Fruit fly (Drosophila melanogaster) whole organism, pupa: Measurements from ENCODE around the gene Pus7.

Source experiments
- CG10348 ChIP-seq: fragments of 200-800 bp; sonication (Bioruptor generic); IDR thresholded peaks from 2 replicates; pipeline ENCODE4 v1.3.6; 2022; ENCODE audit warnings: missing biosample characterization, missing genetic modification characterization
- CG12605 ChIP-seq: fragments of 200-800 bp; sonication (Bioruptor generic); IDR thresholded peaks from 2 replicates; pipeline ENCODE4 v1.3.6; 2022; ENCODE audit warnings: missing biosample characterization, missing genetic modification characterization
- CG13204 ChIP-seq: fragments of 200-800 bp; sonication (Bioruptor generic); optimal IDR thresholded peaks from 2 replicates; lab custom pipeline; 2018; ENCODE audit warnings: missing biosample characterization, mild to moderate bottlenecking, missing genetic modification characterization, moderate library complexity
- CG14655 ChIP-seq: fragments of 200-800 bp; sonication (Bioruptor generic); optimal IDR thresholded peaks from 3 replicates; lab custom pipeline; 2017; ENCODE audit warnings: mild to moderate bottlenecking, missing biosample characterization, missing genetic modification reagents, missing genetic modification characterization
- CG15710 ChIP-seq: fragments of 200-800 bp; sonication (Bioruptor generic); optimal IDR thresholded peaks from 2 replicates; lab custom pipeline; 2018; ENCODE audit warnings: missing biosample characterization, mild to moderate bottlenecking, missing genetic modification characterization, moderate library complexity
- CG17806 ChIP-seq: fragments of 200-800 bp; sonication (Bioruptor generic); optimal IDR thresholded peaks from 2 replicates; lab custom pipeline; 2018; ENCODE audit warnings: missing biosample characterization, mild to moderate bottlenecking, missing genetic modification characterization, moderate library complexity
- CG32121 ChIP-seq: fragments of 200-800 bp; sonication (Bioruptor generic); IDR thresholded peaks from 2 replicates; pipeline ENCODE4 v1.3.6; 2022; ENCODE audit warnings: missing biosample characterization, missing genetic modification characterization
- CG34367 ChIP-seq: fragments of 200-800 bp; sonication (Bioruptor generic); optimal IDR thresholded peaks from 2 replicates; lab custom pipeline; 2018; ENCODE audit warnings: missing biosample characterization, mild to moderate bottlenecking, missing genetic modification characterization
- CG4496 ChIP-seq: fragments of 200-800 bp; sonication (Bioruptor generic); IDR thresholded peaks from 3 replicates; pipeline ENCODE4 v1.3.6; 2022; ENCODE audit warnings: missing biosample characterization, missing genetic modification characterization
- CG8159 ChIP-seq: fragments of 200-800 bp; sonication (Bioruptor generic); optimal IDR thresholded peaks from 3 replicates; lab custom pipeline; 2018; ENCODE audit warnings: missing biosample characterization, mild to moderate bottlenecking, missing genetic modification characterization, moderate library complexity
- CG8301 ChIP-seq: fragments of 200-800 bp; sonication (Bioruptor generic); optimal IDR thresholded peaks from 2 replicates; lab custom pipeline; 2018; ENCODE audit warnings: missing biosample characterization, mild to moderate bottlenecking, missing genetic modification characterization
- CG9948 ChIP-seq: fragments of 200-800 bp; sonication (Bioruptor generic); optimal IDR thresholded peaks from 2 replicates; lab custom pipeline; 2018; ENCODE audit warnings: missing biosample characterization, mild to moderate bottlenecking, missing genetic modification characterization, moderate library complexity
- D1 ChIP-seq: fragments of 200-800 bp; sonication (Bioruptor generic); optimal IDR thresholded peaks from 2 replicates; lab custom pipeline; 2018; ENCODE audit warnings: missing biosample characterization, mild to moderate bottlenecking, missing genetic modification characterization, moderate library complexity
- EcR ChIP-seq: fragments of 200-800 bp; sonication (Bioruptor generic); optimal IDR thresholded peaks from 3 replicates; lab custom pipeline; 2019; ENCODE audit warnings: missing biosample characterization, missing genetic modification characterization, mild to moderate bottlenecking, moderate library complexity, missing genetic modification reagents
- Ets98B ChIP-seq: fragments of 200-800 bp; sonication (Bioruptor generic); IDR thresholded peaks from 2 replicates; pipeline ENCODE4 v1.3.6; 2022; ENCODE audit warnings: missing biosample characterization, missing genetic modification characterization
- Pif1A ChIP-seq: fragments of 200-800 bp; sonication (Bioruptor generic); optimal IDR thresholded peaks from 3 replicates; lab custom pipeline; 2016; ENCODE audit warnings: missing biosample characterization, missing genetic modification characterization
- Pif1B ChIP-seq: fragments of 200-800 bp; sonication (Bioruptor generic); optimal IDR thresholded peaks from 3 replicates; lab custom pipeline; 2016; ENCODE audit warnings: missing biosample characterization, missing genetic modification characterization
- Snoo ChIP-seq: fragments of 200-800 bp; sonication (Bioruptor generic); optimal IDR thresholded peaks from 3 replicates; lab custom pipeline; 2017; ENCODE audit warnings: missing biosample characterization, mild to moderate bottlenecking, missing genetic modification characterization, inconsistent platforms
- fd96Ca ChIP-seq: fragments of 200-800 bp; sonication (Bioruptor generic); IDR thresholded peaks from 3 replicates; pipeline ENCODE4 v1.3.6; 2022; ENCODE audit warnings: missing biosample characterization, missing genetic modification characterization
- gl ChIP-seq: fragments of 200-800 bp; sonication (Bioruptor generic); optimal IDR thresholded peaks from 2 replicates; lab custom pipeline; 2018; ENCODE audit warnings: missing biosample characterization, mild to moderate bottlenecking, missing genetic modification characterization
- rn ChIP-seq: fragments of 200-800 bp; sonication (Bioruptor generic); IDR thresholded peaks from 2 replicates; pipeline ENCODE4 v1.3.6; 2022; ENCODE audit warnings: missing biosample characterization, missing genetic modification characterization

Pus7 gene

dm6 chr3L:8512428-8512827 is 2.6 kb downstream of the Pus7 start, which contains the start of gene CG6765:
Gene CG6765 (plus strand): TSS chr3L:8512767.
- no peak for TF ChIP-seq CG9948
- no peak for TF ChIP-seq Snoo (tag; lab: Kevin White, UChicago)
- no peak for TF ChIP-seq CG17806 (tag; lab: Kevin White, UChicago)
- TF ChIP-seq CG8301 (tag; lab: Kevin White, UChicago): no peak
- no peak for TF ChIP-seq fd96Ca (GFP tag; lab: Robert Waterston, UW)
- no peak for TF ChIP-seq rn (GFP tag; lab: Robert Waterston, UW)
- TF ChIP-seq CG12605: no peak
- TF ChIP-seq Ets98B (GFP tag; lab: Robert Waterston, UW): no peak
- no peak for TF ChIP-seq CG15710
- TF ChIP-seq gl: no peak
- no peak for TF ChIP-seq CG8159

dm6 chr3L:8513258-8513657 is 3.5 kb downstream of the Pus7 start:
- TF ChIP-seq CG14655 (GFP tag; lab: Kevin White, UChicago): no peak
- TF ChIP-seq Pif1B (GFP tag; lab: Kevin White, UChicago): no peak
- no peak for TF ChIP-seq CG8301 (tag; lab: Kevin White, UChicago)
- TF ChIP-seq Ets98B (GFP tag; lab: Robert Waterston, UW): no peak

- TF ChIP-seq CG13204 (GFP tag; lab: Kevin White, UChicago): no peak
- TF ChIP-seq rn (GFP tag; lab: Robert Waterston, UW): no peak
- TF ChIP-seq CG32121 (GFP tag; lab: Robert Waterston, UW): no peak
- TF ChIP-seq fd96Ca (GFP tag; lab: Robert Waterston, UW): no peak
- TF ChIP-seq D1 (tag; lab: Kevin White, UChicago): no peak
- no peak for TF ChIP-seq CG4496
- TF ChIP-seq, all 21 proteins: peak for 0
Observed at dm6 chr3L:8514768-8515167, 5.0 kb downstream of the Pus7 start, which contains the start of gene CG6683. Gene CG6683 (minus strand): TSS chr3L:8514921.

dm6 chr3L:8518516-8519087 is 8.8 kb downstream of the Pus7 start, which contains the start of gene GstO3:
Gene GstO3 (plus strand): TSS chr3L:8518885.
- TF ChIP-seq CG9948 (no peak), CG8159 (no peak), rn (GFP tag; lab: Robert Waterston, UW) (no peak), Snoo (tag; lab: Kevin White, UChicago) (peak; percentile 49), CG34367 (peak; percentile 1), Ets98B (GFP tag; lab: Robert Waterston, UW) (peak; percentile 65), CG10348 (GFP tag; lab: Robert Waterston, UW) (no peak), gl (peak; percentile 71), CG8301 (tag; lab: Kevin White, UChicago) (peak; percentile 28), EcR (GFP tag; lab: Kevin White, UChicago) (no peak), CG15710 (peak; percentile 12), CG4496 (no peak), CG14655 (GFP tag; lab: Kevin White, UChicago) (no peak), CG13204 (GFP tag; lab: Kevin White, UChicago) (no peak), Pif1A (GFP tag; lab: Kevin White, UChicago) (no peak), CG32121 (GFP tag; lab: Robert Waterston, UW) (peak; percentile 34; the same call in 1 of the 2 replicates), CG17806 (tag; lab: Kevin White, UChicago) (no peak), CG12605 (peak; percentile 80), D1 (tag; lab: Kevin White, UChicago) (no peak), Pif1B (GFP tag; lab: Kevin White, UChicago) (peak; percentile 49), fd96Ca (GFP tag; lab: Robert Waterston, UW) (no peak)

dm6 chr3L:8519232-8519631 is 9.4 kb downstream of the Pus7 start:
- TF ChIP-seq EcR (GFP tag; lab: Kevin White, UChicago): peak; percentile 22
- no peak for TF ChIP-seq CG9948
- TF ChIP-seq, all 21 proteins: peak for 1

- TF ChIP-seq CG32121 (GFP tag; lab: Robert Waterston, UW) (no peak), CG8159 (no peak), CG10348 (GFP tag; lab: Robert Waterston, UW) (no peak)
Observed at dm6 chr3L:8520252-8520651, 10.4 kb downstream of the Pus7 start, which contains the start of gene se. Gene se (plus strand): TSS chr3L:8520552.

- TF ChIP-seq CG32121 (GFP tag; lab: Robert Waterston, UW) (no peak), Pif1A (GFP tag; lab: Kevin White, UChicago) (no peak), rn (GFP tag; lab: Robert Waterston, UW) (no peak), Snoo (tag; lab: Kevin White, UChicago) (no peak), CG4496 (no peak), CG8159 (no peak), D1 (tag; lab: Kevin White, UChicago) (no peak), Pif1B (GFP tag; lab: Kevin White, UChicago) (no peak), Ets98B (GFP tag; lab: Robert Waterston, UW) (no peak), CG17806 (tag; lab: Kevin White, UChicago) (no peak), CG9948 (no peak), CG13204 (GFP tag; lab: Kevin White, UChicago) (no peak), CG8301 (tag; lab: Kevin White, UChicago) (no peak), gl (no peak), fd96Ca (GFP tag; lab: Robert Waterston, UW) (no peak)
Observed at dm6 chr3L:8523257-8523656, 13.5 kb downstream of the Pus7 start, which contains the start of gene GstO2. Gene GstO2 (minus strand): TSS chr3L:8523501.
